Fruit fly (Drosophila melanogaster): ENCODE results near the gene CG14297.

The CG14297 gene

DNA sequence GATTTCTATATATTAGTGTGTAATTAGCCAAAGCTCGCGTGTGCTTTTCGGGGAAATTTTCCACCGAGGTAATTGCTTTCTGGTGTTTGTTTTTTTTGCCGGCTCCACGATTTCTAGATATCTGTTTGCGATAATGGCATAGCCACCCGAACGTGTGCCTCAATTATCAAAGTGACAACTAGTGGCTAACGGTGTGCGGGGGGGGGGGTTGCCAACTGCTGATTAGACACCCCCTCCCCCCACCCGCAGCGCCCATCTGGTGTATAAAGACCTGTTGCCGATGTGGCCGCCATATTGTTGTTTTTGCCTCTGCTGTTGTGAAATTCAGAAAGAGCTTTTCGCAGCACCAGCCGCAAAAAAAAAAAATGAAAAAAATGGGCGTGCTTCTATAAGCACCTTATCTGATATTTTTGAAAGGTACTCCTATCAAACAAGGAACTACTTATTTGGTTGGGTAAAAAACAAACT is 21.0 kb downstream of the CG14297 start (continued):
- TF ChIP-seq lbe (GFP tag; optimal IDR thresholded peaks at IDR 0.05) (no peak), CG18599 (GFP tag; optimal IDR thresholded peaks at IDR 0.05) (peak; percentile 61), CG2199 (GFP tag; IDR thresholded peaks at IDR 0.05) (no peak), CG34224 (GFP tag; IDR thresholded peaks at IDR 0.05; ENCODE audit: partially characterized antibody) (no peak), slbo (GFP tag; IDR thresholded peaks at IDR 0.05) (peak; percentile 46), CG32767 (GFP tag; IDR thresholded peaks at IDR 0.05) (peak; percentile 10; the same call in 1 of the 2 replicates), CG9797 (GFP tag; optimal IDR thresholded peaks at IDR 0.05) (no peak), CG2678 (tag; optimal IDR thresholded peaks at IDR 0.05) (peak; percentile 26), CG6175 (GFP tag; IDR thresholded peaks at IDR 0.05) (peak; percentile 69; the same call in 2 of the 3 replicates), grn (GFP tag; optimal IDR thresholded peaks at IDR 0.05) (peak; percentile 93), CG6813 (GFP tag; optimal IDR thresholded peaks at IDR 0.05) (peak; percentile 8), CG7271 (tag; optimal IDR thresholded peaks at IDR 0.05) (no peak), tin (GFP tag; optimal IDR thresholded peaks at IDR 0.05) (no peak), mld (GFP tag; IDR thresholded peaks at IDR 0.05; ENCODE audit: partially characterized antibody) (no peak), sqz (GFP tag; optimal IDR thresholded peaks at IDR 0.05) (peak; percentile 66), CrebB (tag; optimal IDR thresholded peaks at IDR 0.05) (peak; percentile 45), BtbVII (GFP tag; optimal IDR thresholded peaks at IDR 0.05) (peak; percentile 46), CG34422 (GFP tag; IDR thresholded peaks at IDR 0.05) (peak; percentile 58; the same call in 1 of the 3 replicates), CG43689 (GFP tag; IDR thresholded peaks at IDR 0.05) (no peak), caup (GFP tag; optimal IDR thresholded peaks at IDR 0.05; ENCODE audit: severe bottlenecking) (peak; percentile 49), HmgZ (tag; optimal IDR thresholded peaks at IDR 0.05) (peak; percentile 77), gro (GFP tag; optimal IDR thresholded peaks at IDR 0.05) (peak; percentile 70), h (optimal IDR thresholded peaks at IDR 0.05) (no peak), CG11093 (GFP tag; IDR thresholded peaks at IDR 0.05) (no peak), Sox100B (GFP tag; optimal IDR thresholded peaks at IDR 0.05) (no peak), ranshi (GFP tag; IDR thresholded peaks at IDR 0.05) (no peak), BEAF-32 (GFP tag; optimal IDR thresholded peaks at IDR 0.05) (no peak), CG13775 (GFP tag; optimal IDR thresholded peaks at IDR 0.05) (no peak), amos (GFP tag; IDR thresholded peaks at IDR 0.05; ENCODE audit: partially characterized antibody) (peak; percentile 37; the same call in 1 of the 2 replicates), sd (tag; optimal IDR thresholded peaks at IDR 0.05) (peak; percentile 77), Taf1 (GFP tag; IDR thresholded peaks at IDR 0.05) (no peak), tup (GFP tag; optimal IDR thresholded peaks at IDR 0.05) (no peak), wdn (GFP tag; IDR thresholded peaks at IDR 0.05) (peak; percentile 30; the same call in 1 of the 2 replicates), Dbx (GFP tag; IDR thresholded peaks at IDR 0.05) (peak; percentile 51; the same call in 1 of the 3 replicates), NfI (GFP tag; optimal IDR thresholded peaks at IDR 0.05) (no peak), pita (GFP tag; optimal IDR thresholded peaks at IDR 0.05) (no peak), CG11247 (GFP tag; IDR thresholded peaks at IDR 0.05) (no peak), luna (GFP tag; optimal IDR thresholded peaks at IDR 0.05) (peak; percentile 11), CG10654 (GFP tag; optimal IDR thresholded peaks at IDR 0.05) (no peak), Deaf1 (tag; optimal IDR thresholded peaks at IDR 0.05) (peak; percentile 46), Fer3 (tag; optimal IDR thresholded peaks at IDR 0.05) (no peak), chif (GFP tag; optimal IDR thresholded peaks at IDR 0.05) (no peak), da (GFP tag; optimal IDR thresholded peaks at IDR 0.05) (peak; percentile 63), odd (GFP tag; optimal IDR thresholded peaks at IDR 0.05) (peak; percentile 7), nmo (GFP tag; optimal IDR thresholded peaks at IDR 0.05) (no peak), CG4730 (GFP tag; IDR thresholded peaks at IDR 0.05) (no peak), chinmo (GFP tag; IDR thresholded peaks at IDR 0.05; ENCODE audit: partially characterized antibody) (peak; percentile 86; the same call in 2 of the 4 replicates), bigmax (GFP tag; optimal IDR thresholded peaks at IDR 0.05) (no peak), CG17385 (GFP tag; optimal IDR thresholded peaks at IDR 0.05) (peak; percentile 30), C15 (GFP tag; IDR thresholded peaks at IDR 0.05) (no peak)

Data from whole organism, embryonic.